Worm (Caenorhabditis elegans): ENCODE data around the gene H39E23.2.

DNA sequence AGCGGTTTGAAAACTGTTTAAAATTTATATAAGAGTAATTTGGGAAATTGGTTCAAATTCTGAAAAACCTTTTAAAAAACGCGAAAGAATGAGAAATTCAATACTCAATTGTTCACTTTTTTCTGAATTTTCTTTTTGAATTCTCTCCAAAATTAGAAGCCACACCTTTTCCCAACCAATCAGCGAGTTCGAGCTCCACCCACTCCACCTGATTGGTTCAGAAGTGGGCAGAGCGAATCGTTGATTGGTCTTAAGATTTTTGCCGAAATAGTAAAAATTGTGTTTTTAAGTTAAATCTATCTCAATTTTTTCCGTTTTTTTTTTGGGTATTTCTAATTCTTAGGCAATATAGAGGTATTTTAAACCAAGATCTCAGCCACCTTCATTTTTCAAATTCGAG is 46.2 kb upstream of the H39E23.2 start:
- TF ChIP-seq W03F9.2 (tag; optimal IDR thresholded peaks at IDR 0.05) (no peak), him-1 (tag; optimal IDR thresholded peaks at IDR 0.05) (no peak), dao-5 (tag; optimal IDR thresholded peaks at IDR 0.05) (no peak)
